Fruit fly (Drosophila melanogaster) whole organism, embryonic: ENCODE results near the gene CG2278.

ENCODE experiments used
- Awh ChIP-seq: fragments of 200-800 bp; sonication (Bioruptor generic); IDR thresholded peaks from 2 replicates; pipeline ENCODE4, ENCODE4 v1.3.6; 2022; ENCODE audit warnings: missing biosample characterization, missing genetic modification characterization
- B-H1 ChIP-seq: fragments of 200-800 bp; sonication (Bioruptor generic); IDR thresholded peaks from 3 replicates; pipeline ENCODE4 v1.3.6; 2022; ENCODE audit warnings: missing biosample characterization, missing genetic modification characterization
- CG10979 ChIP-seq: fragments of 200-800 bp; sonication (Bioruptor generic); optimal IDR thresholded peaks from 2 replicates; lab custom pipeline; 2018; ENCODE audit warnings: missing biosample characterization, mild to moderate bottlenecking, missing genetic modification characterization, moderate library complexity
- CG11504 ChIP-seq: fragments of 200-800 bp; sonication (Bioruptor generic); optimal IDR thresholded peaks from 3 replicates; lab custom pipeline; 2019; ENCODE audit warnings: missing biosample characterization, mild to moderate bottlenecking, missing genetic modification characterization, moderate library complexity
- CG11723 ChIP-seq: fragments of 200-800 bp; sonication (Bioruptor generic); optimal IDR thresholded peaks from 2 replicates; lab custom pipeline; 2017; ENCODE audit warnings: missing biosample characterization, mild to moderate bottlenecking, missing genetic modification characterization
- CG13296 ChIP-seq: fragments of 200-800 bp; sonication (Bioruptor generic); optimal IDR thresholded peaks from 3 replicates; lab custom pipeline; 2018; ENCODE audit warnings: missing biosample characterization, mild to moderate bottlenecking, missing genetic modification characterization
- CG14860 ChIP-seq: fragments of 200-800 bp; sonication (Bioruptor generic); IDR thresholded peaks from 3 replicates; pipeline ENCODE4 v1.3.6; 2022; ENCODE audit warnings: missing biosample characterization, missing genetic modification characterization; ENCODE audit not compliant: partially characterized antibody
- CG17359 ChIP-seq: fragments of 200-800 bp; sonication (Bioruptor generic); optimal IDR thresholded peaks from 3 replicates; lab custom pipeline; 2018; ENCODE audit warnings: missing biosample characterization, mild to moderate bottlenecking, missing genetic modification characterization, moderate library complexity
- CG17385 ChIP-seq: fragments of 200-800 bp; sonication (Bioruptor generic); optimal IDR thresholded peaks from 3 replicates; lab custom pipeline; 2018; ENCODE audit warnings: missing biosample characterization, mild to moderate bottlenecking, missing genetic modification characterization
- CG18262 ChIP-seq: fragments of 200-800 bp; optimal IDR thresholded peaks from 3 replicates; lab custom pipeline; 2019; ENCODE audit warnings: missing biosample characterization, mild to moderate bottlenecking, missing genetic modification characterization, moderate library complexity
- CG18764 ChIP-seq: fragments of 200-800 bp; sonication (Bioruptor generic); optimal IDR thresholded peaks from 3 replicates; lab custom pipeline; 2016; ENCODE audit warnings: missing biosample characterization, missing genetic modification characterization
- CG2120 ChIP-seq: fragments of 200-800 bp; sonication (Bioruptor generic); optimal IDR thresholded peaks from 3 replicates; lab custom pipeline; 2016; ENCODE audit warnings: missing biosample characterization, missing genetic modification characterization
- CG2199 ChIP-seq: fragments of 200-800 bp; sonication (Bioruptor generic); IDR thresholded peaks from 3 replicates; pipeline ENCODE4 v1.3.6; 2022; ENCODE audit warnings: missing biosample characterization, missing genetic modification characterization
- CG32532 ChIP-seq: fragments of 200-800 bp; sonication (Bioruptor generic); IDR thresholded peaks from 2 replicates; pipeline ENCODE4 v1.3.6; 2022; ENCODE audit warnings: missing biosample characterization, missing genetic modification characterization
- CG4328 ChIP-seq: fragments of 200-800 bp; sonication (Bioruptor generic); optimal IDR thresholded peaks from 3 replicates; lab custom pipeline; 2017; ENCODE audit warnings: missing biosample characterization, missing genetic modification reagents, missing genetic modification characterization
- CG4730 ChIP-seq: fragments of 200-800 bp; sonication (Bioruptor generic); IDR thresholded peaks from 2 replicates; pipeline ENCODE4 v1.3.6; 2022; ENCODE audit warnings: missing biosample characterization, missing genetic modification characterization
- CG5180 ChIP-seq: fragments of 200-800 bp; sonication (Bioruptor generic); optimal IDR thresholded peaks from 3 replicates; lab custom pipeline; 2017; ENCODE audit warnings: missing biosample characterization, missing genetic modification characterization, mild to moderate bottlenecking, moderate library complexity, missing genetic modification reagents
- CG5245 ChIP-seq: fragments of 200-800 bp; sonication (Bioruptor generic); optimal IDR thresholded peaks from 3 replicates; lab custom pipeline; 2016; ENCODE audit warnings: missing biosample characterization, missing genetic modification characterization
- CG6854 ChIP-seq: fragments of 200-800 bp; sonication (Bioruptor generic); optimal IDR thresholded peaks from 3 replicates; lab custom pipeline; 2017; ENCODE audit warnings: missing biosample characterization, mild to moderate bottlenecking, missing genetic modification characterization
- CG7357 ChIP-seq: fragments of 200-800 bp; sonication (Bioruptor generic); IDR thresholded peaks from 3 replicates; pipeline ENCODE4 v1.3.6; 2022; ENCODE audit warnings: missing biosample characterization, missing genetic modification characterization
- CG7987 ChIP-seq: fragments of 200-800 bp; sonication (Bioruptor generic); optimal IDR thresholded peaks from 2 replicates; lab custom pipeline; 2018; ENCODE audit warnings: missing biosample characterization, mild to moderate bottlenecking, missing genetic modification characterization, moderate library complexity
- CG8478 ChIP-seq: fragments of >200 bp; optimal IDR thresholded peaks from 2 replicates; lab custom pipeline; 2018
- CG8765 ChIP-seq: fragments of 200-800 bp; sonication (Bioruptor generic); IDR thresholded peaks from 2 replicates; pipeline ENCODE4 v1.3.6; 2022; ENCODE audit warnings: missing biosample characterization, missing genetic modification characterization
- CrebB ChIP-seq: fragments of 200-800 bp; sonication (Bioruptor generic); optimal IDR thresholded peaks from 3 replicates; lab custom pipeline; 2018; ENCODE audit warnings: missing biosample characterization, mild to moderate bottlenecking, missing genetic modification characterization
- Drgx ChIP-seq: fragments of 200-800 bp; sonication (Bioruptor generic); IDR thresholded peaks from 2 replicates; pipeline ENCODE4 v1.3.6; 2022; ENCODE audit warnings: missing biosample characterization, missing genetic modification characterization
- H2.0 ChIP-seq: fragments of 200-800 bp; sonication (Bioruptor generic); IDR thresholded peaks from 2 replicates; pipeline ENCODE4 v1.3.6; 2022; ENCODE audit warnings: missing biosample characterization, missing genetic modification characterization
- HLH4C ChIP-seq: fragments of 200-800 bp; sonication (Bioruptor generic); IDR thresholded peaks from 3 replicates; pipeline ENCODE4 v1.3.6; 2022; ENCODE audit warnings: missing biosample characterization, missing genetic modification characterization; ENCODE audit not compliant: partially characterized antibody
- HmgD ChIP-seq: fragments of 200-800 bp; sonication (Bioruptor generic); optimal IDR thresholded peaks from 3 replicates; lab custom pipeline; 2016; ENCODE audit warnings: missing biosample characterization, missing genetic modification characterization
- Hsf ChIP-seq: fragments of 200-800 bp; sonication (Bioruptor generic); optimal IDR thresholded peaks from 3 replicates; lab custom pipeline; 2016; ENCODE audit warnings: missing biosample characterization, missing genetic modification characterization
- Kr ChIP-seq: fragments of 200-800 bp; sonication (Bioruptor generic); optimal IDR thresholded peaks from 2 replicates; lab custom pipeline; 2017; ENCODE audit warnings: missing biosample characterization, mild to moderate bottlenecking, missing genetic modification characterization
- Neu2 ChIP-seq: fragments of 200-800 bp; sonication (Bioruptor generic); optimal IDR thresholded peaks from 3 replicates; lab custom pipeline; 2016; ENCODE audit warnings: missing biosample characterization, missing genetic modification characterization, borderline replicate concordance
- Scr ChIP-seq: fragments of 200-800 bp; sonication (Bioruptor generic); IDR thresholded peaks from 2 replicates; pipeline ENCODE4 v1.3.6; 2022; ENCODE audit warnings: missing biosample characterization, missing genetic modification characterization; ENCODE audit not compliant: partially characterized antibody
- Sox100B ChIP-seq: fragments of 200-800 bp; sonication (Bioruptor generic); optimal IDR thresholded peaks from 3 replicates; lab custom pipeline; 2018; ENCODE audit warnings: missing biosample characterization, mild to moderate bottlenecking, missing genetic modification characterization
- Ssrp ChIP-seq: fragments of 200-800 bp; sonication (Bioruptor generic); optimal IDR thresholded peaks from 2 replicates; lab custom pipeline; 2018; ENCODE audit warnings: missing biosample characterization, mild to moderate bottlenecking, missing genetic modification characterization, moderate library complexity
- ac ChIP-seq: fragments of 200-800 bp; sonication (Bioruptor generic); optimal IDR thresholded peaks from 3 replicates; lab custom pipeline; 2017; ENCODE audit warnings: missing biosample characterization, mild to moderate bottlenecking, missing genetic modification characterization
- dmrt11E ChIP-seq: fragments of 200-800 bp; sonication (Bioruptor generic); optimal IDR thresholded peaks from 3 replicates; lab custom pipeline; 2018; ENCODE audit warnings: missing biosample characterization, mild to moderate bottlenecking, missing genetic modification characterization, moderate library complexity
- dmrt99B ChIP-seq: fragments of 200-800 bp; sonication (Bioruptor generic); optimal IDR thresholded peaks from 2 replicates; lab custom pipeline; 2018; ENCODE audit warnings: missing biosample characterization, mild to moderate bottlenecking, missing genetic modification characterization, moderate library complexity
- her ChIP-seq: fragments of 200-800 bp; sonication (Bioruptor generic); optimal IDR thresholded peaks from 2 replicates; lab custom pipeline; 2016; ENCODE audit warnings: missing biosample characterization, missing genetic modification characterization
- lbe ChIP-seq: fragments of 200-800 bp; sonication (Bioruptor generic); optimal IDR thresholded peaks from 2 replicates; lab custom pipeline; 2016; ENCODE audit warnings: missing biosample characterization, mild to moderate bottlenecking, missing genetic modification characterization
- lmd ChIP-seq: fragments of 200-800 bp; sonication (Bioruptor generic); IDR thresholded peaks from 2 replicates; pipeline ENCODE4 v1.3.6; 2022; ENCODE audit warnings: missing biosample characterization, missing genetic modification characterization
- lola ChIP-seq, 3 experiments: fragments of >200 bp in 2 of 3; fragments of 200-800 bp in 1 of 3; sonication (Bioruptor generic) in 1 of 3; optimal IDR thresholded peaks; 2 replicates each; lab custom pipeline; 2017 to 2019; ENCODE audit warnings: missing biosample characterization in 3 of 3, missing genetic modification characterization in 3 of 3, mild to moderate bottlenecking in 1 of 3, moderate library complexity in 1 of 3
- mam ChIP-seq: fragments of 200-800 bp; sonication (Bioruptor generic); optimal IDR thresholded peaks from 3 replicates; lab custom pipeline; 2016; ENCODE audit warnings: missing biosample characterization, missing genetic modification characterization
- pho ChIP-seq: fragments of 200-800 bp; sonication (Bioruptor generic); optimal IDR thresholded peaks from 2 replicates; lab custom pipeline; 2016; ENCODE audit warnings: missing biosample characterization, missing genetic modification characterization
- seq ChIP-seq: fragments of 200-800 bp; sonication (Bioruptor generic); IDR thresholded peaks from 2 replicates; pipeline ENCODE4 v1.3.6; 2022; ENCODE audit warnings: missing biosample characterization, missing genetic modification characterization
- sim ChIP-seq: fragments of 200-800 bp; sonication (Bioruptor generic); IDR thresholded peaks from 2 replicates; pipeline ENCODE4 v1.3.6; 2022; ENCODE audit warnings: missing biosample characterization, missing genetic modification characterization
- sug ChIP-seq: fragments of 200-800 bp; optimal IDR thresholded peaks from 2 replicates; lab custom pipeline; 2019; ENCODE audit warnings: missing biosample characterization, mild to moderate bottlenecking, missing genetic modification characterization, moderate library complexity
- tio ChIP-seq: fragments of 200-800 bp; sonication (Bioruptor generic); optimal IDR thresholded peaks from 2 replicates; lab custom pipeline; 2017; ENCODE audit warnings: missing biosample characterization, missing genetic modification characterization, inconsistent platforms
- trh ChIP-seq: fragments of 200-800 bp; sonication (Bioruptor generic); optimal IDR thresholded peaks from 2 replicates; lab custom pipeline; 2016; ENCODE audit warnings: missing biosample characterization, missing genetic modification characterization
- vvl ChIP-seq: fragments of 200-800 bp; sonication (Bioruptor generic); IDR thresholded peaks from 2 replicates; pipeline ENCODE4 v1.3.6; 2022; ENCODE audit warnings: missing biosample characterization, missing genetic modification characterization
- zen2 ChIP-seq: fragments of 200-800 bp; sonication (Bioruptor generic); IDR thresholded peaks from 3 replicates; pipeline ENCODE4 v1.3.6; 2022; ENCODE audit warnings: missing biosample characterization, missing genetic modification characterization; ENCODE audit not compliant: partially characterized antibody
- zfh1 ChIP-seq: fragments of 200-800 bp; sonication (Bioruptor generic); IDR thresholded peaks from 3 replicates; pipeline ENCODE4 v1.3.6; 2022; ENCODE audit warnings: missing biosample characterization, missing genetic modification characterization

The CG2278 gene

DNA sequence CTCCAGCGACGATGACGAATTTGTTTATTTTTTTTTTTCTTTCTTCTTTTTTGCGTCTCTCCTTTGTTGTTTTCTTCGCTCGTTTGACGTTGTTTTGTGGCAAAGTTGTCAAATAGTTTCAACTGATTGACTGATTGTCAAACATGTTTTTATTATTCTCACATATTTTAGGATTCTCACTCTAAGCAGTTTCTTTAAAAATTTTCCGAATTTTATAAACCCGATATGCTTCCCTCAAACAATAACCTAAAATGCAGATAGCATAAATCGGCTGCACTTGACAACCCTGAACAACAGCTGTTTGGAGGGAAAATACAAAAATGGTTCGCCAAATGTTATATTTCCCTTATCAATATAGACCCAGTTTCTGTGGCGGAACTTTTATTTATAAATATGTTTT, 26.5 kb downstream of the CG2278 start, which contains the start of gene CG17982 (continued):
- no peak for TF ChIP-seq HmgD
- peak; percentile 77 for TF ChIP-seq Ssrp
- TF ChIP-seq CG17385 (GFP tag; lab: Kevin White, UChicago): peak; percentile 81
- TF ChIP-seq CG11504 (tag; lab: Kevin White, UChicago): no peak
- peak; percentile 88 for TF ChIP-seq Hsf (GFP tag; lab: Kevin White, UChicago)
- TF ChIP-seq zfh1: peak; percentile 85
- TF ChIP-seq CG11723 (GFP tag; lab: Kevin White, UChicago): peak; percentile 64
- peak; percentile 53; the same call in 1 of the 3 replicates for TF ChIP-seq CG7357 (GFP tag; lab: Robert Waterston, UW)
- TF ChIP-seq CG18764: peak; percentile 65
- no peak for TF ChIP-seq Sox100B (GFP tag; lab: Kevin White, UChicago)
- peak; percentile 44; the same call in 1 of the 2 replicates for TF ChIP-seq CG8765
- no peak for TF ChIP-seq Neu2 (GFP tag; lab: Kevin White, UChicago)
- TF ChIP-seq lmd: peak; percentile 79
- peak; percentile 96 for TF ChIP-seq CG18262
- TF ChIP-seq CG4328 (GFP tag; lab: Kevin White, UChicago): peak; percentile 80
- TF ChIP-seq Scr: peak; percentile 40; the same call in 1 of the 2 replicates
- peak; percentile 43 for TF ChIP-seq CG6854 (GFP tag; lab: Kevin White, UChicago)
- TF ChIP-seq dmrt99B (tag; lab: Kevin White, UChicago): peak; percentile 84
- peak; percentile 90 for TF ChIP-seq mam
- no peak for TF ChIP-seq zen2
- peak; percentile 89 for TF ChIP-seq Drgx (GFP tag; lab: Robert Waterston, UW)
- peak; percentile 79 for TF ChIP-seq H2.0 (GFP tag; lab: Robert Waterston, UW)
- no peak for TF ChIP-seq CG8478 (lab: Kevin White, UChicago)
- peak; percentile 88 for TF ChIP-seq her (GFP tag; lab: Kevin White, UChicago)
- no peak for TF ChIP-seq sim
- peak; percentile 88 for TF ChIP-seq CG32532 (GFP tag; lab: Robert Waterston, UW)
- TF ChIP-seq CG2120 (GFP tag; lab: Kevin White, UChicago): peak; percentile 98
- TF ChIP-seq HLH4C (GFP tag; lab: Robert Waterston, UW): no peak
- peak; percentile 67; the same call in 2 of the 3 replicates for TF ChIP-seq B-H1 (GFP tag; lab: Robert Waterston, UW)
- TF ChIP-seq CG7987 (GFP tag; lab: Kevin White, UChicago): peak; percentile 70
- TF ChIP-seq ac (GFP tag; lab: Kevin White, UChicago): peak; percentile 5
- TF ChIP-seq CG5180 (GFP tag; lab: Kevin White, UChicago): peak; percentile 46
- TF ChIP-seq dmrt11E (tag; lab: Kevin White, UChicago): peak; percentile 80
- TF ChIP-seq sug (tag; lab: Kevin White, UChicago): peak; percentile 87
- no peak for TF ChIP-seq CG2199 (GFP tag; lab: Robert Waterston, UW)
- TF ChIP-seq tio: no peak
- TF ChIP-seq CG13296: peak; percentile 82
- peak; percentile 88 for TF ChIP-seq lbe
- TF ChIP-seq CG5245 (GFP tag; lab: Kevin White, UChicago): peak; percentile 51
- TF ChIP-seq seq (GFP tag; lab: Robert Waterston, UW): peak; percentile 71
- peak; percentile 59 for TF ChIP-seq CG4730 (GFP tag; lab: Robert Waterston, UW)
- TF ChIP-seq trh (GFP tag; lab: Kevin White, UChicago): peak; percentile 42
- TF ChIP-seq CrebB (tag; lab: Kevin White, UChicago): peak; percentile 75
- peak; percentile 74 for TF ChIP-seq pho (GFP tag; lab: Kevin White, UChicago)
- TF ChIP-seq Kr: no peak
- TF ChIP-seq CG14860: no peak
- TF ChIP-seq vvl: peak; percentile 87
- TF ChIP-seq CG10979: peak; percentile 76
- TF ChIP-seq Awh (GFP tag; lab: Robert Waterston, UW): peak; percentile 53; the same call in 1 of the 2 replicates
- TF ChIP-seq CG17359: peak; percentile 92
- peak in 1 of 3 experiments; percentile 77 for TF ChIP-seq lola (GFP tag; optimal IDR thresholded peaks at IDR 0.05; lab: Kevin White, UChicago)
